Fruit fly (Drosophila melanogaster) whole organism, embryonic: Measurements from ENCODE around the gene ND-SGDH.

Experiments
- Ada2b ChIP-seq: fragments of 200-800 bp; sonication (Bioruptor generic); IDR thresholded peaks from 2 replicates; pipeline ENCODE4 v1.3.6; 2022; ENCODE audit warnings: missing biosample characterization, missing genetic modification characterization
- Asciz ChIP-seq: fragments of 200-800 bp; sonication (Bioruptor generic); optimal IDR thresholded peaks from 2 replicates; lab custom pipeline; 2017; ENCODE audit warnings: missing biosample characterization, mild to moderate bottlenecking, missing genetic modification characterization, missing genetic modification reagents
- Awh ChIP-seq: fragments of 200-800 bp; sonication (Bioruptor generic); IDR thresholded peaks from 2 replicates; pipeline ENCODE4, ENCODE4 v1.3.6; 2022; ENCODE audit warnings: missing biosample characterization, missing genetic modification characterization
- CG10431 ChIP-seq: fragments of 200-800 bp; sonication (Bioruptor generic); optimal IDR thresholded peaks from 3 replicates; lab custom pipeline; 2018; ENCODE audit warnings: missing biosample characterization, mild to moderate bottlenecking, missing genetic modification characterization
- CG11695 ChIP-seq: fragments of 200-800 bp; sonication (Bioruptor generic); IDR thresholded peaks from 3 replicates; pipeline ENCODE4 v1.3.6; 2022; ENCODE audit warnings: missing biosample characterization, missing genetic modification characterization
- CG12219 ChIP-seq: fragments of 200-800 bp; sonication (Bioruptor generic); optimal IDR thresholded peaks from 3 replicates; lab custom pipeline; 2018; ENCODE audit warnings: missing biosample characterization, mild to moderate bottlenecking, missing genetic modification characterization
- CG12236 ChIP-seq: fragments of 200-800 bp; sonication (Bioruptor generic); optimal IDR thresholded peaks from 2 replicates; lab custom pipeline; 2016; ENCODE audit warnings: missing biosample characterization, missing genetic modification characterization
- CG12744 ChIP-seq: fragments of 200-800 bp; sonication (Bioruptor generic); optimal IDR thresholded peaks from 2 replicates; lab custom pipeline; 2016; ENCODE audit warnings: missing biosample characterization, missing genetic modification characterization
- CG14050 ChIP-seq: fragments of 200-800 bp; sonication (Bioruptor generic); IDR thresholded peaks from 3 replicates; pipeline ENCODE4 v1.3.6; 2022; ENCODE audit warnings: missing biosample characterization, missing genetic modification characterization
- CG14710 ChIP-seq: fragments of 200-800 bp; sonication (Bioruptor generic); optimal IDR thresholded peaks from 3 replicates; lab custom pipeline; 2019; ENCODE audit warnings: missing biosample characterization, mild to moderate bottlenecking, missing genetic modification characterization, moderate library complexity
- CG17385 ChIP-seq: fragments of 200-800 bp; sonication (Bioruptor generic); optimal IDR thresholded peaks from 3 replicates; lab custom pipeline; 2018; ENCODE audit warnings: missing biosample characterization, mild to moderate bottlenecking, missing genetic modification characterization
- CG17568 ChIP-seq: fragments of 200-800 bp; sonication (Bioruptor generic); optimal IDR thresholded peaks from 2 replicates; lab custom pipeline; 2018; ENCODE audit warnings: missing biosample characterization, mild to moderate bottlenecking, missing genetic modification characterization, moderate library complexity
- CG17802 ChIP-seq: fragments of 200-800 bp; sonication (Bioruptor generic); optimal IDR thresholded peaks from 2 replicates; lab custom pipeline; 2018; ENCODE audit warnings: missing biosample characterization, mild to moderate bottlenecking, missing genetic modification characterization, moderate library complexity
- CG18011 ChIP-seq: fragments of 200-800 bp; sonication (Bioruptor generic); optimal IDR thresholded peaks from 2 replicates; lab custom pipeline; 2017; ENCODE audit warnings: missing biosample characterization, missing genetic modification characterization, mild to moderate bottlenecking, moderate library complexity, missing genotype
- CG2129 ChIP-seq: fragments of 200-800 bp; sonication (Bioruptor generic); IDR thresholded peaks from 2 replicates; pipeline ENCODE4 v1.3.6; 2022; ENCODE audit warnings: missing biosample characterization, missing genetic modification characterization; ENCODE audit not compliant: partially characterized antibody
- CG2889 ChIP-seq: fragments of 200-800 bp; sonication (Bioruptor generic); IDR thresholded peaks from 3 replicates; pipeline ENCODE4 v1.3.6; 2022; ENCODE audit warnings: missing biosample characterization, missing genetic modification characterization
- CG32767 ChIP-seq: fragments of 200-800 bp; sonication (Bioruptor generic); IDR thresholded peaks from 2 replicates; pipeline ENCODE4 v1.3.6; 2022; ENCODE audit warnings: missing biosample characterization, missing genetic modification characterization
- CG34422 ChIP-seq: fragments of 200-800 bp; sonication (Bioruptor generic); IDR thresholded peaks from 3 replicates; pipeline ENCODE4 v1.3.6; 2022; ENCODE audit warnings: missing biosample characterization, missing genetic modification characterization
- CG4328 ChIP-seq: fragments of 200-800 bp; sonication (Bioruptor generic); optimal IDR thresholded peaks from 3 replicates; lab custom pipeline; 2017; ENCODE audit warnings: missing biosample characterization, missing genetic modification reagents, missing genetic modification characterization
- CG6765 ChIP-seq: fragments of 200-800 bp; sonication (Bioruptor generic); optimal IDR thresholded peaks from 3 replicates; lab custom pipeline; 2017; ENCODE audit warnings: missing biosample characterization, mild to moderate bottlenecking, missing genetic modification characterization
- CG6791 ChIP-seq: fragments of 200-800 bp; sonication (Bioruptor generic); IDR thresholded peaks from 3 replicates; pipeline ENCODE4 v1.3.6; 2022; ENCODE audit warnings: missing biosample characterization, missing genetic modification characterization; ENCODE audit not compliant: partially characterized antibody
- CG7372 ChIP-seq: fragments of 200-800 bp; sonication (Bioruptor generic); IDR thresholded peaks from 2 replicates; pipeline ENCODE4 v1.3.6; 2022; ENCODE audit warnings: missing biosample characterization, missing genetic modification characterization
- CG8388 ChIP-seq: fragments of 200-800 bp; sonication (Bioruptor generic); optimal IDR thresholded peaks from 2 replicates; lab custom pipeline; 2019; ENCODE audit warnings: missing biosample characterization, mild to moderate bottlenecking, missing genetic modification characterization, moderate library complexity
- D19B ChIP-seq: fragments of 200-800 bp; sonication (Bioruptor generic); optimal IDR thresholded peaks from 2 replicates; lab custom pipeline; 2017; ENCODE audit warnings: missing biosample characterization, mild to moderate bottlenecking, missing genetic modification characterization
- Dad ChIP-seq: fragments of 200-800 bp; sonication (Bioruptor generic); optimal IDR thresholded peaks from 3 replicates; lab custom pipeline; 2016; ENCODE audit warnings: missing biosample characterization, missing genetic modification characterization
- Dip2 ChIP-seq: fragments of 200-800 bp; sonication (Bioruptor generic); IDR thresholded peaks from 2 replicates; pipeline ENCODE4 v1.3.6; 2022; ENCODE audit warnings: missing biosample characterization, missing genetic modification characterization
- Ets97D ChIP-seq: fragments of 200-800 bp; sonication (Bioruptor generic); optimal IDR thresholded peaks from 3 replicates; lab custom pipeline; 2016; ENCODE audit warnings: missing biosample characterization, missing genetic modification characterization
- HLHmδ ChIP-seq: fragments of 200-800 bp; sonication (Bioruptor generic); optimal IDR thresholded peaks from 2 replicates; lab custom pipeline; 2018; ENCODE audit warnings: missing biosample characterization, mild to moderate bottlenecking, missing genetic modification characterization, moderate library complexity
- Hand ChIP-seq: fragments of 200-800 bp; sonication (Bioruptor generic); optimal IDR thresholded peaks from 2 replicates; lab custom pipeline; 2017; ENCODE audit warnings: mild to moderate bottlenecking, missing biosample characterization, missing genetic modification reagents, missing genetic modification characterization
- Hr39 ChIP-seq: fragments of >200 bp; optimal IDR thresholded peaks from 2 replicates; lab custom pipeline; 2017
- Mrtf ChIP-seq: fragments of 200-800 bp; sonication (Bioruptor generic); IDR thresholded peaks from 3 replicates; pipeline ENCODE4 v1.3.6; 2022; ENCODE audit warnings: missing biosample characterization, missing genetic modification characterization
- Oaz ChIP-seq: fragments of 200-800 bp; sonication (Bioruptor generic); IDR thresholded peaks from 2 replicates; pipeline ENCODE4 v1.3.6; 2022; ENCODE audit warnings: missing biosample characterization, missing genetic modification characterization
- Sox102F ChIP-seq: fragments of 200-800 bp; sonication (Bioruptor generic); optimal IDR thresholded peaks from 2 replicates; lab custom pipeline; 2018; ENCODE audit warnings: missing biosample characterization, mild to moderate bottlenecking, missing genetic modification characterization, moderate library complexity
- TFAM ChIP-seq: fragments of 200-800 bp; sonication (Bioruptor generic); optimal IDR thresholded peaks from 2 replicates; lab custom pipeline; 2017; ENCODE audit warnings: missing biosample characterization, missing genetic modification characterization, inconsistent platforms
- ap ChIP-seq: fragments of 200-800 bp; sonication (Bioruptor generic); IDR thresholded peaks from 2 replicates; pipeline ENCODE4 v1.3.6; 2022; ENCODE audit warnings: missing biosample characterization, missing genetic modification characterization
- cas ChIP-seq: fragments of 200-800 bp; sonication (Bioruptor generic); IDR thresholded peaks from 2 replicates; pipeline ENCODE4 v1.3.6; 2022; ENCODE audit warnings: missing biosample characterization, missing genetic modification characterization
- dan ChIP-seq: fragments of 200-800 bp; sonication (Bioruptor generic); IDR thresholded peaks from 2 replicates; pipeline ENCODE4 v1.3.6; 2022; ENCODE audit warnings: missing biosample characterization, missing genetic modification characterization
- dysf ChIP-seq: fragments of 200-800 bp; sonication (Bioruptor generic); IDR thresholded peaks from 3 replicates; pipeline ENCODE4 v1.3.6; 2022; ENCODE audit warnings: missing biosample characterization, missing genetic modification characterization
- eyg ChIP-seq: fragments of 200-800 bp; sonication (Bioruptor generic); optimal IDR thresholded peaks from 3 replicates; lab custom pipeline; 2016; ENCODE audit warnings: missing biosample characterization, missing genetic modification characterization
- inv ChIP-seq: fragments of 200-800 bp; sonication (Bioruptor generic); IDR thresholded peaks from 2 replicates; pipeline ENCODE4 v1.3.6; 2022; ENCODE audit warnings: missing biosample characterization, missing genetic modification characterization; ENCODE audit not compliant: partially characterized antibody
- jing ChIP-seq: fragments of 200-800 bp; sonication (Bioruptor generic); optimal IDR thresholded peaks from 2 replicates; lab custom pipeline; 2018; ENCODE audit warnings: missing biosample characterization, mild to moderate bottlenecking, missing genetic modification characterization
- mld ChIP-seq: fragments of 200-800 bp; sonication (Bioruptor generic); IDR thresholded peaks from 3 replicates; pipeline ENCODE4 v1.3.6; 2022; ENCODE audit warnings: missing biosample characterization, missing genetic modification characterization; ENCODE audit not compliant: partially characterized antibody
- onecut ChIP-seq: fragments of 200-800 bp; sonication (Bioruptor generic); IDR thresholded peaks from 2 replicates; pipeline ENCODE4 v1.3.6; 2022; ENCODE audit warnings: missing biosample characterization, missing genetic modification characterization
- sens-2 ChIP-seq: fragments of 200-800 bp; sonication (Bioruptor generic); IDR thresholded peaks from 2 replicates; pipeline ENCODE4 v1.3.6; 2022; ENCODE audit warnings: missing biosample characterization, missing genetic modification characterization
- sim ChIP-seq: fragments of 200-800 bp; sonication (Bioruptor generic); IDR thresholded peaks from 2 replicates; pipeline ENCODE4 v1.3.6; 2022; ENCODE audit warnings: missing biosample characterization, missing genetic modification characterization
- tll ChIP-seq, 2 experiments: fragments of 200-800 bp in 1 of 2; fragments of >200 bp in 1 of 2; sonication (Bioruptor generic) in 1 of 2; optimal IDR thresholded peaks; 2 replicates each; lab custom pipeline; 2017 to 2019; ENCODE audit warnings: missing biosample characterization in 2 of 2, missing genetic modification characterization in 2 of 2, mild to moderate bottlenecking in 1 of 2, moderate library complexity in 1 of 2
- tna ChIP-seq: fragments of 200-800 bp; sonication (Bioruptor generic); IDR thresholded peaks from 2 replicates; pipeline ENCODE4 v1.3.6; 2022; ENCODE audit warnings: missing biosample characterization, missing genetic modification characterization; ENCODE audit not compliant: partially characterized antibody
- unc-4 ChIP-seq: fragments of 200-800 bp; sonication (Bioruptor generic); IDR thresholded peaks from 2 replicates; pipeline ENCODE4 v1.3.6; 2022; ENCODE audit warnings: missing biosample characterization, missing genetic modification characterization; ENCODE audit not compliant: partially characterized antibody
- z ChIP-seq: fragments of 200-800 bp; sonication (Bioruptor generic); IDR thresholded peaks from 3 replicates; pipeline ENCODE4 v1.3.6; 2022; ENCODE audit warnings: missing biosample characterization, missing genetic modification characterization

Gene ND-SGDH

DNA sequence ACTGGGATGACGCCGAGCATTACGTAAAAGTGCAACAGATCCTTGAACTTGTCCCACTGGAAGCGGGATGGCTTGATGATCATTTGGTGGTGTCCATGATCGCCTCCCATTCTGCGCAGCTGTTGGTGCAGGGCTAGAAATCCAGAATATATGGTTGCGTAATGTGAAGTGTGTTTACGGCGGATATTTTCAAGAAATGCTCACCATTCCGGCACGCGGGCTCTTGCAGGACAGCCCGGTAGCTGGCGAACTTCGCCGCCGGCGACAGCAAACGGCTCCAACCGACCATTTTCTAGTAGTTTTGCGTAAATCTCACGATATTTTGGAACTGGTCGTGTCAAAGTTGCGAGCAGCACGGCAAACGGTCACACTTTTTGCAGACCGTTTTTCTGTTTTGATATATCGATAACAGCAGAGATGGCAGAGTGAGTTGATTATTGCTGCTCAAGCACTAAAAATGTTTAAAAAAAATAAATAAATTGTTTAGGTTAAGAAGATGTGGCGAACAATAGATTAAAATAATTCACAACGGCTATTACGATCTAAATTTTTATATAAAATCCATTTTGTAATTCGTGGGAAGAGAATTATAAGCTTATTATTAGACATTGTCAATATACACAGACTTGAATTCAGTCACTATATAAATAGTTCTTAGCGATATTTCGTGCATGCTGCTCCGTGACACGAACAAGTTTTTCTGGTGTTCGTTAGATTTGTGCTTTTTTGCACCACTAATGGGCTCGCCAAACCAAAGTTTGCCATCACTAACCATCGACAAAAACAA, at the start of gene ND-SGDH, which contains the start of gene RhoGAP68F:
ND-SGDH (minus strand) TSS at position 472 of the 787 bp plus-strand sequence.
RhoGAP68F (plus strand) TSS at position 756 of the 787 bp plus-strand sequence.
- peak; percentile 74 for TF ChIP-seq CG7372 (GFP tag; lab: Robert Waterston, UW)
- TF ChIP-seq CG18011 (GFP tag; lab: Kevin White, UChicago), result peak; percentile 24
- TF ChIP-seq Oaz (GFP tag; lab: Robert Waterston, UW), result peak; percentile 52; the same call in 1 of the 2 replicates
- no peak for TF ChIP-seq Asciz
- TF ChIP-seq sim (GFP tag; lab: Robert Waterston, UW), result no peak
- peak; percentile 84 for TF ChIP-seq CG2129 (GFP tag; lab: Robert Waterston, UW)
- TF ChIP-seq unc-4, result peak; percentile 91
- peak; percentile 97 for TF ChIP-seq inv (GFP tag; lab: Robert Waterston, UW)
- TF ChIP-seq z (GFP tag; lab: Robert Waterston, UW), result no peak
- no peak for TF ChIP-seq jing (GFP tag; lab: Kevin White, UChicago)
- peak; percentile 34 for TF ChIP-seq onecut (GFP tag; lab: Robert Waterston, UW)
- peak; percentile 36 for TF ChIP-seq CG10431 (GFP tag; lab: Kevin White, UChicago)
- TF ChIP-seq Awh (GFP tag; lab: Robert Waterston, UW), result no peak
- no peak for TF ChIP-seq Dip2
- no peak for TF ChIP-seq tll (GFP tag; optimal IDR thresholded peaks at IDR 0.05; lab: Kevin White, UChicago)
- TF ChIP-seq mld (GFP tag; lab: Robert Waterston, UW), result peak; percentile 69; the same call in 2 of the 3 replicates
- no peak for TF ChIP-seq CG17568 (GFP tag; lab: Kevin White, UChicago)
- TF ChIP-seq eyg (GFP tag; lab: Kevin White, UChicago), result peak; percentile 9
- peak; percentile 15 for TF ChIP-seq D19B (GFP tag; lab: Kevin White, UChicago)
- TF ChIP-seq CG32767 (GFP tag; lab: Robert Waterston, UW), result peak; percentile 52
- peak; percentile 91 for TF ChIP-seq CG6791 (GFP tag; lab: Robert Waterston, UW)
- peak; percentile 65; the same call in 1 of the 3 replicates for TF ChIP-seq CG34422 (GFP tag; lab: Robert Waterston, UW)
- TF ChIP-seq dysf (GFP tag; lab: Robert Waterston, UW), result peak; percentile 80
- TF ChIP-seq Hand, result peak; percentile 8
- peak; percentile 20 for TF ChIP-seq CG12744 (GFP tag; lab: Kevin White, UChicago)
- no peak for TF ChIP-seq HLHmδ (GFP tag; lab: Kevin White, UChicago)
- TF ChIP-seq cas (GFP tag; lab: Robert Waterston, UW), result 0 out of 2 replicates have a peak, but pooled peaks have one; percentile 44
- peak; percentile 77 for TF ChIP-seq tna
- no peak; the same call in 1 of the 2 replicates for TF ChIP-seq sens-2
- no peak for TF ChIP-seq CG6765
- TF ChIP-seq Ets97D (GFP tag; lab: Kevin White, UChicago), result peak; percentile 53
- TF ChIP-seq Sox102F (GFP tag; lab: Kevin White, UChicago), result peak; percentile 63
- TF ChIP-seq Hr39 (lab: Kevin White, UChicago), result no peak
- TF ChIP-seq CG8388, result peak; percentile 60
- no peak for TF ChIP-seq ap (GFP tag; lab: Robert Waterston, UW)
- no peak for TF ChIP-seq CG14050 (GFP tag; lab: Robert Waterston, UW)
- TF ChIP-seq CG4328 (GFP tag; lab: Kevin White, UChicago), result peak; percentile 61
- peak; percentile 66 for TF ChIP-seq CG17385 (GFP tag; lab: Kevin White, UChicago)
- TF ChIP-seq Dad (GFP tag; lab: Kevin White, UChicago), result peak; percentile 69
- TF ChIP-seq CG11695 (GFP tag; lab: Robert Waterston, UW), result peak; percentile 55; the same call in 2 of the 3 replicates
- no peak for TF ChIP-seq CG2889 (GFP tag; lab: Robert Waterston, UW)
- peak; percentile 67; the same call in 1 of the 3 replicates for TF ChIP-seq Mrtf (GFP tag; lab: Robert Waterston, UW)
- TF ChIP-seq TFAM (GFP tag; lab: Kevin White, UChicago), result no peak
- no peak for TF ChIP-seq dan (GFP tag; lab: Robert Waterston, UW)
- peak; percentile 43 for TF ChIP-seq Ada2b (GFP tag; lab: Robert Waterston, UW)
- TF ChIP-seq CG12219, result no peak
- TF ChIP-seq CG17802, result peak; percentile 17
- TF ChIP-seq CG14710 (tag; lab: Kevin White, UChicago), result peak; percentile 89
- no peak for TF ChIP-seq CG12236 (GFP tag; lab: Kevin White, UChicago)
